Fruit fly (Drosophila melanogaster) whole organism, embryonic: ENCODE data around the gene Vago.

Experiments
- CG10147 ChIP-seq: fragments of 200-800 bp; sonication (Bioruptor generic); optimal IDR thresholded peaks from 2 replicates; lab custom pipeline; 2019; ENCODE audit warnings: missing biosample characterization, mild to moderate bottlenecking, missing genetic modification characterization, moderate library complexity
- CG12744 ChIP-seq: fragments of 200-800 bp; sonication (Bioruptor generic); optimal IDR thresholded peaks from 2 replicates; lab custom pipeline; 2016; ENCODE audit warnings: missing biosample characterization, missing genetic modification characterization
- CG15011 ChIP-seq: fragments of 200-800 bp; sonication (Bioruptor generic); optimal IDR thresholded peaks from 3 replicates; lab custom pipeline; 2018; ENCODE audit warnings: missing biosample characterization, mild to moderate bottlenecking, missing genetic modification characterization
- CG16813 ChIP-seq: fragments of 200-800 bp; sonication (Bioruptor generic); IDR thresholded peaks from 3 replicates; pipeline ENCODE4 v1.3.6; 2022; ENCODE audit warnings: missing biosample characterization, missing genetic modification characterization; ENCODE audit not compliant: partially characterized antibody
- CG17328 ChIP-seq: fragments of 200-800 bp; sonication (Bioruptor generic); IDR thresholded peaks from 2 replicates; pipeline ENCODE4 v1.3.6; 2022; ENCODE audit warnings: missing biosample characterization, missing genetic modification characterization
- CG17612 ChIP-seq: fragments of 200-800 bp; sonication (Bioruptor generic); IDR thresholded peaks from 2 replicates; pipeline ENCODE4 v1.3.6; 2022; ENCODE audit warnings: missing biosample characterization, missing genetic modification characterization
- CG2199 ChIP-seq: fragments of 200-800 bp; sonication (Bioruptor generic); IDR thresholded peaks from 3 replicates; pipeline ENCODE4 v1.3.6; 2022; ENCODE audit warnings: missing biosample characterization, missing genetic modification characterization
- CG30020 ChIP-seq: fragments of 200-800 bp; optimal IDR thresholded peaks from 2 replicates; lab custom pipeline; 2019; ENCODE audit warnings: missing biosample characterization, mild to moderate bottlenecking, missing genetic modification characterization, moderate library complexity
- CG31365 ChIP-seq: fragments of 200-800 bp; sonication (Bioruptor generic); optimal IDR thresholded peaks from 2 replicates; lab custom pipeline; 2018; ENCODE audit warnings: missing biosample characterization, mild to moderate bottlenecking, missing genetic modification characterization
- CG31388 ChIP-seq: fragments of 200-800 bp; sonication (Bioruptor generic); optimal IDR thresholded peaks from 2 replicates; lab custom pipeline; 2016; ENCODE audit warnings: missing biosample characterization, missing genetic modification characterization
- CG5180 ChIP-seq: fragments of 200-800 bp; sonication (Bioruptor generic); optimal IDR thresholded peaks from 3 replicates; lab custom pipeline; 2017; ENCODE audit warnings: missing biosample characterization, missing genetic modification characterization, mild to moderate bottlenecking, moderate library complexity, missing genetic modification reagents
- CG7963 ChIP-seq: fragments of 200-800 bp; sonication (Bioruptor generic); IDR thresholded peaks from 3 replicates; pipeline ENCODE4 v1.3.6; 2022; ENCODE audit warnings: missing biosample characterization, missing genetic modification characterization; ENCODE audit not compliant: partially characterized antibody
- CG7987 ChIP-seq: fragments of 200-800 bp; sonication (Bioruptor generic); optimal IDR thresholded peaks from 2 replicates; lab custom pipeline; 2018; ENCODE audit warnings: missing biosample characterization, mild to moderate bottlenecking, missing genetic modification characterization, moderate library complexity
- CG8290 ChIP-seq, 3 experiments: fragments of 200-800 bp; sonication (Bioruptor generic); optimal IDR thresholded peaks; 2 replicates each; lab custom pipeline; 2016 to 2019; ENCODE audit warnings: missing biosample characterization in 3 of 3, missing genetic modification characterization in 3 of 3, mild to moderate bottlenecking in 2 of 3, moderate library complexity in 1 of 3
- CTCF ChIP-seq: fragments of 200-800 bp; sonication (Bioruptor generic); optimal IDR thresholded peaks from 2 replicates; lab custom pipeline; 2017; ENCODE audit warnings: missing biosample characterization, mild to moderate bottlenecking, missing genetic modification characterization, moderate library complexity
- Camta ChIP-seq: fragments of 200-800 bp; sonication (Bioruptor generic); optimal IDR thresholded peaks from 2 replicates; lab custom pipeline; 2016; ENCODE audit warnings: missing biosample characterization, missing genetic modification characterization
- Dek ChIP-seq: fragments of 200-800 bp; sonication (Bioruptor generic); optimal IDR thresholded peaks from 3 replicates; lab custom pipeline; 2019; ENCODE audit warnings: missing biosample characterization, mild to moderate bottlenecking, missing genetic modification characterization, moderate library complexity
- Dip3 ChIP-seq: fragments of 200-800 bp; sonication (Bioruptor generic); optimal IDR thresholded peaks from 3 replicates; lab custom pipeline; 2016; ENCODE audit warnings: missing biosample characterization, missing genetic modification characterization
- Dp ChIP-seq: fragments of 200-800 bp; sonication (Bioruptor generic); optimal IDR thresholded peaks from 2 replicates; lab custom pipeline; 2018; ENCODE audit warnings: missing biosample characterization, mild to moderate bottlenecking, missing genetic modification characterization, moderate library complexity
- Dref ChIP-seq: fragments of 200-800 bp; sonication (Bioruptor generic); IDR thresholded peaks from 2 replicates; pipeline ENCODE4 v1.3.6; 2022; ENCODE audit warnings: missing biosample characterization, missing genetic modification characterization
- Ets97D ChIP-seq: fragments of 200-800 bp; sonication (Bioruptor generic); optimal IDR thresholded peaks from 3 replicates; lab custom pipeline; 2016; ENCODE audit warnings: missing biosample characterization, missing genetic modification characterization
- Gsc ChIP-seq: fragments of 200-800 bp; sonication (Bioruptor generic); IDR thresholded peaks from 2 replicates; pipeline ENCODE4 v1.3.6; 2022; ENCODE audit warnings: missing biosample characterization, missing genetic modification characterization
- Hey ChIP-seq: fragments of 200-800 bp; sonication (Bioruptor generic); optimal IDR thresholded peaks from 3 replicates; lab custom pipeline; 2018; ENCODE audit warnings: missing biosample characterization, mild to moderate bottlenecking, missing genetic modification characterization
- Hmr ChIP-seq: fragments of 200-800 bp; sonication (Bioruptor generic); optimal IDR thresholded peaks from 3 replicates; lab custom pipeline; 2017; ENCODE audit warnings: mild to moderate bottlenecking, missing biosample characterization, missing genetic modification reagents, missing genetic modification characterization
- Hr78 ChIP-seq, 2 experiments: fragments of 200-800 bp in 1 of 2; fragments of >200 bp in 1 of 2; sonication (Bioruptor generic) in 1 of 2; optimal IDR thresholded peaks; 2 replicates each; lab custom pipeline; 2017 to 2019; ENCODE audit warnings: missing biosample characterization in 2 of 2, missing genetic modification characterization in 2 of 2, mild to moderate bottlenecking in 1 of 2, moderate library complexity in 1 of 2
- Kr ChIP-seq: fragments of 200-800 bp; sonication (Bioruptor generic); optimal IDR thresholded peaks from 2 replicates; lab custom pipeline; 2017; ENCODE audit warnings: missing biosample characterization, mild to moderate bottlenecking, missing genetic modification characterization
- Nf-YA ChIP-seq: fragments of 200-800 bp; sonication (Bioruptor generic); IDR thresholded peaks from 2 replicates; pipeline ENCODE4 v1.3.6; 2022; ENCODE audit warnings: missing biosample characterization, missing genetic modification characterization
- Nf-YB ChIP-seq: fragments of 200-800 bp; sonication (Bioruptor generic); optimal IDR thresholded peaks from 3 replicates; lab custom pipeline; 2019; ENCODE audit warnings: missing biosample characterization, mild to moderate bottlenecking, missing genetic modification characterization, moderate library complexity
- Sox100B ChIP-seq: fragments of 200-800 bp; sonication (Bioruptor generic); optimal IDR thresholded peaks from 3 replicates; lab custom pipeline; 2018; ENCODE audit warnings: missing biosample characterization, mild to moderate bottlenecking, missing genetic modification characterization
- Sox102F ChIP-seq: fragments of 200-800 bp; sonication (Bioruptor generic); optimal IDR thresholded peaks from 2 replicates; lab custom pipeline; 2018; ENCODE audit warnings: missing biosample characterization, mild to moderate bottlenecking, missing genetic modification characterization, moderate library complexity
- Xrp1 ChIP-seq: fragments of 200-800 bp; sonication (Bioruptor generic); IDR thresholded peaks from 2 replicates; pipeline ENCODE4 v1.3.6; 2022; ENCODE audit warnings: missing biosample characterization, missing genetic modification characterization
- YL-1 ChIP-seq: fragments of 200-800 bp; sonication (Bioruptor generic); optimal IDR thresholded peaks from 3 replicates; lab custom pipeline; 2017; ENCODE audit warnings: missing biosample characterization, mild to moderate bottlenecking, missing genetic modification characterization
- abd-A ChIP-seq: fragments of 200-800 bp; sonication (Bioruptor generic); optimal IDR thresholded peaks from 3 replicates; lab custom pipeline; 2019; ENCODE audit warnings: missing biosample characterization, mild to moderate bottlenecking, missing genetic modification characterization, moderate library complexity
- ara ChIP-seq: fragments of 200-800 bp; sonication (Bioruptor generic); IDR thresholded peaks from 2 replicates; pipeline ENCODE4 v1.3.6; 2022; ENCODE audit warnings: missing biosample characterization, missing genetic modification characterization
- bbx ChIP-seq: fragments of 200-800 bp; sonication (Bioruptor generic); IDR thresholded peaks from 2 replicates; pipeline ENCODE4 v1.3.6; 2022; ENCODE audit warnings: missing biosample characterization, missing genetic modification characterization; ENCODE audit not compliant: partially characterized antibody
- bsh ChIP-seq, 2 experiments: fragments of 200-800 bp; sonication (Bioruptor generic); optimal IDR thresholded peaks; 2 replicates each; lab custom pipeline; 2017 to 2018; ENCODE audit warnings: mild to moderate bottlenecking in 2 of 2, missing biosample characterization in 2 of 2, missing genetic modification characterization in 2 of 2, moderate library complexity in 1 of 2
- ci ChIP-seq: fragments of 200-800 bp; sonication (Bioruptor generic); IDR thresholded peaks from 3 replicates; pipeline ENCODE4 v1.3.6; 2022; ENCODE audit warnings: missing biosample characterization, missing genetic modification characterization
- dmrt11E ChIP-seq: fragments of 200-800 bp; sonication (Bioruptor generic); optimal IDR thresholded peaks from 3 replicates; lab custom pipeline; 2018; ENCODE audit warnings: missing biosample characterization, mild to moderate bottlenecking, missing genetic modification characterization, moderate library complexity
- exex ChIP-seq: fragments of 200-800 bp; sonication (Bioruptor generic); optimal IDR thresholded peaks from 4 replicates; lab custom pipeline; 2018; ENCODE audit warnings: missing biosample characterization, mild to moderate bottlenecking, missing genetic modification characterization, moderate library complexity
- gce ChIP-seq: fragments of 200-800 bp; sonication (Bioruptor generic); IDR thresholded peaks from 3 replicates; pipeline ENCODE4 v1.3.6; 2022; ENCODE audit warnings: missing biosample characterization, missing genetic modification characterization
- gsb-n ChIP-seq: fragments of 200-800 bp; sonication (Bioruptor generic); optimal IDR thresholded peaks from 3 replicates; lab custom pipeline; 2018; ENCODE audit warnings: missing biosample characterization, mild to moderate bottlenecking, missing genetic modification characterization
- rib ChIP-seq: fragments of 200-800 bp; sonication (Bioruptor generic); IDR thresholded peaks from 2 replicates; pipeline ENCODE4 v1.3.6; 2022; ENCODE audit warnings: missing biosample characterization, missing genetic modification characterization
- salm ChIP-seq: fragments of 200-800 bp; sonication (Bioruptor generic); optimal IDR thresholded peaks from 2 replicates; lab custom pipeline; 2018; ENCODE audit warnings: missing biosample characterization, mild to moderate bottlenecking, missing genetic modification characterization
- sens ChIP-seq: fragments of 200-800 bp; sonication (Bioruptor generic); peaks from one replicate; lab custom pipeline; 2016; ENCODE audit warnings: missing biosample characterization, missing genetic modification characterization
- sob ChIP-seq: fragments of 200-800 bp; sonication (Bioruptor generic); IDR thresholded peaks from 2 replicates; pipeline ENCODE4 v1.3.6; 2022; ENCODE audit warnings: missing biosample characterization, missing genetic modification characterization
- stwl ChIP-seq: fragments of 200-800 bp; sonication (Bioruptor generic); optimal IDR thresholded peaks from 3 replicates; lab custom pipeline; 2018; ENCODE audit warnings: missing biosample characterization, mild to moderate bottlenecking, missing genetic modification characterization, moderate library complexity
- tin ChIP-seq: fragments of 200-800 bp; sonication (Bioruptor generic); optimal IDR thresholded peaks from 3 replicates; lab custom pipeline; 2016; ENCODE audit warnings: missing biosample characterization, missing genetic modification characterization
- tna ChIP-seq: fragments of 200-800 bp; sonication (Bioruptor generic); IDR thresholded peaks from 2 replicates; pipeline ENCODE4 v1.3.6; 2022; ENCODE audit warnings: missing biosample characterization, missing genetic modification characterization; ENCODE audit not compliant: partially characterized antibody
- ttk ChIP-seq: fragments of 200-800 bp; sonication (Bioruptor generic); IDR thresholded peaks from 2 replicates; pipeline ENCODE4 v2.1.2; 2022; ENCODE audit warnings: missing biosample characterization, missing genetic modification characterization
- unpg ChIP-seq: fragments of 200-800 bp; sonication (Bioruptor generic); optimal IDR thresholded peaks from 3 replicates; lab custom pipeline; 2018; ENCODE audit warnings: missing biosample characterization, mild to moderate bottlenecking, missing genetic modification characterization, moderate library complexity
- zfh1 ChIP-seq: fragments of 200-800 bp; sonication (Bioruptor generic); IDR thresholded peaks from 3 replicates; pipeline ENCODE4 v1.3.6; 2022; ENCODE audit warnings: missing biosample characterization, missing genetic modification characterization

Vago gene

DNA sequence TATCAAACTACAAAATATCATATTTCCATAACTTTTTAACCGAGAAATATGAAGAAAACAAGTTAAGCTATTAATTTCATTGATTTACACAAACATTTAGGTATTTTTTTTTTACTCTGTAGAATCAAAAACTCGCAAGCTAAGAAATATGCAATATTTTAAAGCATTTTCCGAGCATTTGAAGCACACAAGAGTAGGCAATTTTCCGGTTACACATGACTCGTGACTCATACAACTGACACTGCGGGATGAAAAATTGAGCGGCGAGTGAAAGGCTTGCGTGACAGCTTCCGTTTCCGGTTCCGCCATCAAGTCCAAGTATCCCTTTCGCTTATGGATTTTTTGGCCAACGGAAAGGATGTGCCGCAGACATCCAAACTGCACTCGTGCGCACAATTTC lies 1.7 kb upstream of the Vago start (continued):
- TF ChIP-seq CG8290 (GFP tag; optimal IDR thresholded peaks at IDR 0.05; lab: Kevin White, UChicago) (no peak), CG8290 (tag; optimal IDR thresholded peaks at IDR 0.05; lab: Kevin White, UChicago) (peak in 1 of 2 experiments; percentile 1), ttk (GFP tag; lab: Robert Waterston, UW) (no peak), Ets97D (peak; percentile 78), bbx (GFP tag; lab: Robert Waterston, UW) (no peak), Dref (GFP tag; lab: Robert Waterston, UW) (no peak), Dip3 (no peak), Sox102F (peak; percentile 29), bsh (GFP tag; optimal IDR thresholded peaks at IDR 0.05; lab: Kevin White, UChicago) (no peak), Xrp1 (GFP tag; lab: Robert Waterston, UW) (no peak), Camta (no peak), Dp (GFP tag; lab: Kevin White, UChicago) (no peak), gce (GFP tag; lab: Robert Waterston, UW) (no peak), Nf-YA (GFP tag; lab: Robert Waterston, UW) (no peak), Kr (no peak), tna (GFP tag; lab: Robert Waterston, UW) (no peak), dmrt11E (tag; lab: Kevin White, UChicago) (no peak), CG7963 (GFP tag; lab: Robert Waterston, UW) (no peak), CG15011 (GFP tag; lab: Kevin White, UChicago) (no peak), CTCF (GFP tag; lab: Kevin White, UChicago) (peak; percentile 6), gsb-n (tag; lab: Kevin White, UChicago) (no peak), CG17612 (GFP tag; lab: Robert Waterston, UW) (no peak), exex (tag; lab: Kevin White, UChicago) (no peak), salm (tag; lab: Kevin White, UChicago) (no peak), Hey (tag; lab: Kevin White, UChicago) (no peak), Nf-YB (no peak), YL-1 (GFP tag; lab: Kevin White, UChicago) (no peak), CG5180 (GFP tag; lab: Kevin White, UChicago) (no peak), sob (GFP tag; lab: Robert Waterston, UW) (0 out of 2 replicates have a peak, but pooled peaks have one; percentile 12), unpg (GFP tag; lab: Kevin White, UChicago) (peak; percentile 0), ci (peak; percentile 43; the same call in 1 of the 3 replicates), Gsc (GFP tag; lab: Robert Waterston, UW) (no peak), CG10147 (GFP tag; lab: Kevin White, UChicago) (no peak), CG17328 (GFP tag; lab: Robert Waterston, UW) (0 out of 2 replicates have a peak, but pooled peaks have one; percentile 27), Hmr (peak; percentile 0), sens (GFP tag; lab: Kevin White, UChicago) (peak; percentile 63), CG16813 (no peak), tin (GFP tag; lab: Kevin White, UChicago) (no peak), Sox100B (GFP tag; lab: Kevin White, UChicago) (no peak), abd-A (tag; lab: Kevin White, UChicago) (no peak), zfh1 (no peak), Hr78 (GFP tag; optimal IDR thresholded peaks at IDR 0.05; lab: Kevin White, UChicago) (no peak), stwl (tag; lab: Kevin White, UChicago) (no peak), CG30020 (tag; lab: Kevin White, UChicago) (no peak), Dek (tag; lab: Kevin White, UChicago) (no peak), CG7987 (GFP tag; lab: Kevin White, UChicago) (no peak), rib (GFP tag; lab: Robert Waterston, UW) (no peak), CG12744 (GFP tag; lab: Kevin White, UChicago) (no peak), CG2199 (GFP tag; lab: Robert Waterston, UW) (no peak), ara (GFP tag; lab: Robert Waterston, UW) (no peak), CG31388 (GFP tag; lab: Kevin White, UChicago) (no peak), CG31365 (tag; lab: Kevin White, UChicago) (no peak)
